Worm (Caenorhabditis elegans) whole organism, L4 larva: Measurements from ENCODE around the gene npr-25.

Source experiments
- D1046.2 ChIP-seq: fragments of 200-800 bp; sonication (Bioruptor generic); IDR thresholded peaks from 2 replicates; pipeline ENCODE4 v1.3.6; 2022; ENCODE audit warnings: missing genetic modification characterization, missing compliant biosample characterization
- F26F4.8 ChIP-seq: fragments of 200-800 bp; sonication (Bioruptor generic); conservative IDR thresholded peaks from 2 replicates; pipeline ENCODE4 v1.3.6; 2022; ENCODE audit warnings: missing genetic modification characterization, missing compliant biosample characterization
- F44E2.7 ChIP-seq: fragments of 200-800 bp; sonication (Bioruptor generic); IDR thresholded peaks from 2 replicates; pipeline ENCODE4 v2.1.2; 2022; ENCODE audit warnings: missing genetic modification characterization, missing compliant biosample characterization
- T26A8.4 ChIP-seq: fragments of 200-800 bp; sonication (Bioruptor generic); IDR thresholded peaks from 2 replicates; pipeline ENCODE4 v1.3.6; 2022; ENCODE audit warnings: missing genetic modification characterization, missing compliant biosample characterization
- Y105C5A.15 ChIP-seq: fragments of 200-800 bp; sonication (Bioruptor generic); IDR thresholded peaks from 2 replicates; pipeline ENCODE4 v1.3.6; 2022; ENCODE audit warnings: missing genetic modification characterization, missing compliant biosample characterization
- Y48G9A.11 ChIP-seq: fragments of 200-800 bp; sonication (Bioruptor generic); IDR thresholded peaks from 2 replicates; pipeline ENCODE4 v1.3.6; 2022; ENCODE audit warnings: missing genetic modification reagents, missing genetic modification characterization, missing compliant biosample characterization
- Y5F2A.4 ChIP-seq: fragments of 200-800 bp; sonication (Bioruptor generic); optimal IDR thresholded peaks from 2 replicates; lab custom pipeline; 2018; ENCODE audit warnings: mild to moderate bottlenecking, missing genetic modification characterization, missing compliant biosample characterization
- Y75B8A.6 ChIP-seq: fragments of 200-800 bp; sonication (Bioruptor generic); IDR thresholded peaks from 2 replicates; pipeline ENCODE4 v1.3.6; 2022; ENCODE audit warnings: missing genetic modification reagents, missing genetic modification characterization, missing compliant biosample characterization
- ZK337.2 ChIP-seq: fragments of 200-800 bp; sonication (Bioruptor generic); IDR thresholded peaks from 2 replicates; pipeline ENCODE4 v1.3.6; 2022; ENCODE audit warnings: missing genetic modification reagents, missing genetic modification characterization, missing compliant biosample characterization
- ZK546.5 ChIP-seq, 2 experiments: sonication (generic microtip); optimal IDR thresholded peaks; 2 replicates each; lab custom pipeline; 2017; ENCODE audit warnings: missing biosample characterization in 2 of 2, missing genetic modification characterization in 2 of 2
- aha-1 ChIP-seq: fragments of 150-350 bp; peaks from one replicate; lab custom pipeline; 2014; ENCODE audit warnings: missing biosample characterization, missing genetic modification characterization
- ama-1 ChIP-seq: fragments of 150-350 bp; optimal IDR thresholded peaks from 2 replicates; lab custom pipeline; 2014; ENCODE audit warnings: inconsistent platforms, mixed read lengths
- ceh-20 ChIP-seq: fragments of 200-800 bp; sonication (Bioruptor generic); IDR thresholded peaks from 2 replicates; pipeline ENCODE4 v1.3.6; 2022; ENCODE audit warnings: missing genetic modification reagents, missing genetic modification characterization, missing compliant biosample characterization
- ceh-28 ChIP-seq: fragments of 150-350 bp; optimal IDR thresholded peaks from 2 replicates; lab custom pipeline; 2014; ENCODE audit warnings: missing biosample characterization, missing genetic modification reagents, missing genetic modification characterization
- ceh-44 ChIP-seq: fragments of 200-800 bp; sonication (Bioruptor generic); IDR thresholded peaks from 2 replicates; pipeline ENCODE4 v1.3.6; 2022; ENCODE audit warnings: missing genetic modification reagents, missing genetic modification characterization, missing compliant biosample characterization
- ces-1 ChIP-seq: fragments of 150-350 bp; sonication (generic microtip); optimal IDR thresholded peaks from 4 replicates; lab custom pipeline; 2014; ENCODE audit warnings: missing biosample characterization, missing genetic modification reagents, missing genetic modification characterization
- ctbp-1 ChIP-seq: fragments of 200-800 bp; sonication (Bioruptor generic); IDR thresholded peaks from 2 replicates; pipeline ENCODE4 v1.3.6; 2022; ENCODE audit warnings: missing genetic modification reagents, missing genetic modification characterization, missing compliant biosample characterization
- daf-8 ChIP-seq: fragments of 200-800 bp; sonication (Bioruptor generic); IDR thresholded peaks from 2 replicates; pipeline ENCODE4 v1.3.6; 2022; ENCODE audit warnings: missing genetic modification characterization, missing compliant biosample characterization
- dmd-8 ChIP-seq: fragments of 200-800 bp; sonication (Bioruptor generic); IDR thresholded peaks from 2 replicates; pipeline ENCODE4 v1.3.6; 2022; ENCODE audit warnings: missing genetic modification characterization, missing compliant biosample characterization
- dmd-9 ChIP-seq: fragments of 200-800 bp; sonication (Bioruptor generic); IDR thresholded peaks from 2 replicates; pipeline ENCODE4 v1.3.6; 2022; ENCODE audit warnings: missing genetic modification reagents, missing genetic modification characterization, missing compliant biosample characterization
- dpl-1 ChIP-seq: fragments of 150-350 bp; optimal IDR thresholded peaks from 2 replicates; lab custom pipeline; 2014; ENCODE audit warnings: missing biosample characterization, missing genetic modification reagents, missing genetic modification characterization
- dve-1 ChIP-seq: sonication (generic microtip); optimal IDR thresholded peaks from 2 replicates; lab custom pipeline; 2017; ENCODE audit warnings: antibody characterized with exemption, mild to moderate bottlenecking, missing genetic modification characterization, missing compliant biosample characterization; ENCODE audit not compliant: insufficient read depth
- lim-7 ChIP-seq: fragments of 200-800 bp; sonication (Bioruptor generic); IDR thresholded peaks from 2 replicates; pipeline ENCODE4 v1.3.6; 2022; ENCODE audit warnings: missing genetic modification characterization, missing compliant biosample characterization
- lin-15B ChIP-seq: fragments of 150-350 bp; sonication (generic microtip); optimal IDR thresholded peaks from 3 replicates; lab custom pipeline; 2014; ENCODE audit warnings: missing biosample characterization, missing genetic modification characterization
- lin-39 ChIP-seq: fragments of 150-350 bp; optimal IDR thresholded peaks from 2 replicates; lab custom pipeline; 2014; ENCODE audit warnings: missing biosample characterization, missing genetic modification reagents, missing genetic modification characterization
- lir-3 ChIP-seq: sonication (generic microtip); optimal IDR thresholded peaks from 2 replicates; lab custom pipeline; 2016; ENCODE audit warnings: mild to moderate bottlenecking, missing genetic modification characterization, missing compliant biosample characterization
- lsy-2 ChIP-seq, 2 experiments: fragments of 150-350 bp in 1 of 2; sonication (generic microtip) in 1 of 2; optimal IDR thresholded peaks; 2 replicates each; lab custom pipeline; 2014 to 2017; ENCODE audit warnings: missing biosample characterization in 2 of 2, missing genetic modification characterization in 2 of 2
- madf-9 ChIP-seq: fragments of 200-800 bp; sonication (Bioruptor generic); conservative IDR thresholded peaks from 2 replicates; pipeline ENCODE4 v1.3.6; 2022; ENCODE audit warnings: missing genetic modification reagents, missing genetic modification characterization, missing compliant biosample characterization
- mdl-1 ChIP-seq, 2 experiments: fragments of 150-350 bp in 1 of 2; sonication (generic microtip) in 1 of 2; optimal IDR thresholded peaks; 2 replicates each; lab custom pipeline; 2014 to 2017; ENCODE audit warnings: missing biosample characterization in 2 of 2, missing genetic modification characterization in 2 of 2
- mep-1 ChIP-seq: fragments of 150-350 bp; sonication (generic microtip); optimal IDR thresholded peaks from 3 replicates; lab custom pipeline; 2014; ENCODE audit warnings: missing biosample characterization, missing genetic modification characterization
- nhr-10 ChIP-seq: fragments of 150-350 bp; optimal IDR thresholded peaks from 2 replicates; lab custom pipeline; 2014; ENCODE audit warnings: missing biosample characterization, missing genetic modification characterization
- nhr-25 ChIP-seq: sonication (generic microtip); optimal IDR thresholded peaks from 2 replicates; lab custom pipeline; 2017; ENCODE audit warnings: missing genetic modification characterization, mild to moderate bottlenecking, missing compliant biosample characterization, antibody characterized with exemption, moderate library complexity, borderline replicate concordance; ENCODE audit not compliant: insufficient read depth
- nhr-28 ChIP-seq: fragments of 150-350 bp; optimal IDR thresholded peaks from 2 replicates; lab custom pipeline; 2014; ENCODE audit warnings: missing biosample characterization, missing genetic modification characterization
- nhr-42 ChIP-seq: fragments of 200-800 bp; sonication (Bioruptor generic); IDR thresholded peaks from 2 replicates; pipeline ENCODE4 v1.3.6; 2022; ENCODE audit warnings: missing genetic modification characterization, missing compliant biosample characterization
- nhr-6 ChIP-seq: fragments of 150-350 bp; optimal IDR thresholded peaks from 2 replicates; lab custom pipeline; 2014; ENCODE audit warnings: missing biosample characterization, missing genetic modification characterization
- pqm-1 ChIP-seq: sonication (generic microtip); optimal IDR thresholded peaks from 2 replicates; lab custom pipeline; 2017; ENCODE audit warnings: missing biosample characterization, missing genetic modification characterization
- saeg-2 ChIP-seq: fragments of 200-800 bp; sonication (Bioruptor generic); IDR thresholded peaks from 2 replicates; pipeline ENCODE4 v1.3.6; 2022; ENCODE audit warnings: missing genetic modification reagents, missing genetic modification characterization, missing compliant biosample characterization
- set-16 ChIP-seq: fragments of 200-800 bp; sonication (Bioruptor generic); IDR thresholded peaks from 2 replicates; pipeline ENCODE4 v1.3.6; 2022; ENCODE audit warnings: missing genetic modification reagents, missing genetic modification characterization, missing compliant biosample characterization
- tag-97 ChIP-seq: fragments of 200-800 bp; sonication (Bioruptor generic); IDR thresholded peaks from 2 replicates; pipeline ENCODE4 v1.3.6; 2022; ENCODE audit warnings: missing genetic modification characterization, missing compliant biosample characterization
- tra-1 ChIP-seq: fragments of 200-800 bp; sonication (Bioruptor generic); IDR thresholded peaks from 2 replicates; pipeline ENCODE4 v1.3.6; 2022; ENCODE audit warnings: missing genetic modification reagents, missing genetic modification characterization, missing compliant biosample characterization
- unc-130 ChIP-seq: sonication (generic microtip); optimal IDR thresholded peaks from 2 replicates; lab custom pipeline; 2016; ENCODE audit warnings: missing genetic modification reagents, missing genetic modification characterization, missing compliant biosample characterization
- unc-39 ChIP-seq: sonication (generic microtip); optimal IDR thresholded peaks from 2 replicates; lab custom pipeline; 2017; ENCODE audit warnings: missing biosample characterization, missing genetic modification characterization
- unc-62 ChIP-seq, 3 experiments: fragments of 150-350 bp in 1 of 3; sonication (generic microtip); optimal IDR thresholded peaks in 2 of 3; peaks in 1 of 3; 1 replicate in 1 of 3; 2 replicates in 2 of 3; lab custom pipeline; 2014 to 2017; ENCODE audit warnings: missing biosample characterization in 3 of 3, missing genetic modification characterization in 3 of 3, missing genetic modification reagents in 3 of 3, missing genotype in 1 of 3
- vab-7 ChIP-seq: fragments of 200-800 bp; sonication (Bioruptor generic); IDR thresholded peaks from 2 replicates; pipeline ENCODE4 v1.3.6; 2022; ENCODE audit warnings: missing genetic modification reagents, missing genetic modification characterization, missing compliant biosample characterization
- zag-1 ChIP-seq: fragments of 150-350 bp; optimal IDR thresholded peaks from 2 replicates; lab custom pipeline; 2014; ENCODE audit warnings: missing biosample characterization, missing genetic modification characterization
- zfp-3 ChIP-seq: fragments of 200-800 bp; sonication (Bioruptor generic); conservative IDR thresholded peaks from 2 replicates; pipeline ENCODE4 v1.3.6; 2022; ENCODE audit warnings: missing genetic modification reagents, missing genetic modification characterization, missing compliant biosample characterization

The npr-25 gene

ce11 chrV:11316801-11317200 is 36.0 kb downstream of the npr-25 start, which contains the start of gene cutl-18:
Gene cutl-18, minus strand, starts transcription at chrV:11316901.
- no peak for TF ChIP-seq lin-39 (tag; lab: Kevin White, UChicago)
- TF ChIP-seq aha-1, result peak; percentile 13

ce11 chrV:11314025-11314880 is 38.5 kb downstream of the npr-25 start:
- TF ChIP-seq lir-3 (tag; lab: Kevin White, UChicago), result peak; percentile 92
- peak; percentile 93 for TF ChIP-seq dve-1 (tag; lab: Kevin White, UChicago)
- TF ChIP-seq mep-1, result peak; percentile 92
- peak in 1 of 2 experiments; percentile 84 for TF ChIP-seq unc-62 (GFP tag; optimal IDR thresholded peaks at IDR 0.05 in 1 of 2; lab: Kevin White, UChicago)
- TF ChIP-seq unc-62 (tag; optimal IDR thresholded peaks at IDR 0.05; lab: Kevin White, UChicago), result peak; percentile 65
- peak; percentile 97 for TF ChIP-seq Y5F2A.4 (GFP tag; lab: Kevin White, UChicago)
- peak; percentile 11 for TF ChIP-seq ama-1 (lab: Kevin White, UChicago)
- no peak for TF ChIP-seq unc-39 (tag; lab: Kevin White, UChicago)
- TF ChIP-seq zag-1, result peak; percentile 8
- TF ChIP-seq set-16 (GFP tag; lab: Robert Waterston, UW), result no peak
- TF ChIP-seq Y75B8A.6 (GFP tag; lab: Robert Waterston, UW), result peak; percentile 97
- peak in 1 of 2 experiments; percentile 28 for TF ChIP-seq ZK546.5 (tag; optimal IDR thresholded peaks at IDR 0.05; lab: Kevin White, UChicago)
- peak in 1 of 2 experiments; percentile 49 for TF ChIP-seq mdl-1 (tag; optimal IDR thresholded peaks at IDR 0.05; lab: Kevin White, UChicago)
- peak; percentile 95 for TF ChIP-seq nhr-42
- TF ChIP-seq D1046.2 (GFP tag; lab: Robert Waterston, UW), result peak; percentile 97
- peak; percentile 93 for TF ChIP-seq aha-1
- TF ChIP-seq ces-1 (GFP tag; lab: Kevin White, UChicago), result no peak
- peak; percentile 100 for TF ChIP-seq F26F4.8
- peak; percentile 95 for TF ChIP-seq ZK337.2 (GFP tag; lab: Robert Waterston, UW)
- no peak for TF ChIP-seq lin-39 (tag; lab: Kevin White, UChicago)
- peak; percentile 96 for TF ChIP-seq saeg-2 (GFP tag; lab: Robert Waterston, UW)
- peak; percentile 92 for TF ChIP-seq zfp-3 (GFP tag; lab: Robert Waterston, UW)
- peak; percentile 84 for TF ChIP-seq nhr-6 (tag; lab: Kevin White, UChicago)
- TF ChIP-seq T26A8.4, result peak; percentile 96
- TF ChIP-seq ctbp-1, result peak; percentile 98
- peak; percentile 96 for TF ChIP-seq dmd-9 (GFP tag; lab: Robert Waterston, UW)
- TF ChIP-seq tra-1, result peak; percentile 99
- TF ChIP-seq daf-8 (GFP tag; lab: Robert Waterston, UW), result 0 out of 2 replicates have a peak, but pooled peaks have one; percentile 59
- no peak for TF ChIP-seq ceh-28
- TF ChIP-seq vab-7 (GFP tag; lab: Robert Waterston, UW), result peak; percentile 98
- TF ChIP-seq lim-7 (GFP tag; lab: Robert Waterston, UW), result peak; percentile 100
- peak; percentile 98 for TF ChIP-seq ceh-44 (GFP tag; lab: Robert Waterston, UW)
- TF ChIP-seq unc-130 (GFP tag; lab: Kevin White, UChicago), result peak; percentile 96
- peak; percentile 56 for TF ChIP-seq dpl-1 (GFP tag; lab: Kevin White, UChicago)
- peak; percentile 97 for TF ChIP-seq madf-9 (GFP tag; lab: Robert Waterston, UW)
- TF ChIP-seq Y48G9A.11, result peak; percentile 94
- peak; percentile 100 for TF ChIP-seq dmd-8
- peak; percentile 78 for TF ChIP-seq nhr-28 (tag; lab: Kevin White, UChicago)
- TF ChIP-seq lsy-2 (tag; optimal IDR thresholded peaks at IDR 0.05; lab: Kevin White, UChicago), result peak; percentile 39 to 78
- peak; percentile 76 for TF ChIP-seq nhr-10 (tag; lab: Kevin White, UChicago)
- TF ChIP-seq ceh-20 (GFP tag; lab: Robert Waterston, UW), result peak; percentile 93
- TF ChIP-seq Y105C5A.15, result peak; percentile 100
- peak; percentile 79 for TF ChIP-seq nhr-25 (tag; lab: Kevin White, UChicago)
- TF ChIP-seq tag-97 (GFP tag; lab: Robert Waterston, UW), result 0 out of 2 replicates have a peak, but pooled peaks have one; percentile 85
- peak; percentile 99 for TF ChIP-seq F44E2.7 (GFP tag; lab: Robert Waterston, UW)
- peak; percentile 60 for TF ChIP-seq pqm-1 (tag; lab: Kevin White, UChicago)
- peak; percentile 28 for TF ChIP-seq lin-15B (tag; lab: Kevin White, UChicago)
